Fruit fly (Drosophila melanogaster) ovary, adult (tissue): ENCODE measurements around the gene CG3104.
A peak's percentile ranks its signal among the peaks of the same experiment; 100 is the strongest.

Experiments used
- CG17801 ChIP-seq: fragments of 200-800 bp; optimal IDR thresholded peaks from 2 replicates; lab custom pipeline; 2019; ENCODE audit warnings: missing biosample characterization, mild to moderate bottlenecking, missing genetic modification characterization, moderate library complexity; ENCODE audit not compliant: partially characterized antibody

The CG3104 gene

dm6 chr2L:2855773-2856615 is at the start of gene CG3104, which contains the start of gene RpS21:
TSS of gene CG3104 (minus strand) at chr2L:2855778.
TSS of gene RpS21 (plus strand) at chr2L:2856070.
- TF ChIP-seq CG17801 (GFP tag; lab: Kevin White, UChicago) = peak; percentile 74

- peak; percentile 95 for TF ChIP-seq CG17801 (GFP tag; lab: Kevin White, UChicago)
Measured at dm6 chr2L:2905051-2905446, 49.5 kb upstream of the CG3104 start.

- TF ChIP-seq CG17801 (GFP tag; lab: Kevin White, UChicago) = no peak
Measured at dm6 chr2L:2904316-2905050, 48.9 kb upstream of the CG3104 start.

dm6 chr2L:2903649-2904048 is 48.1 kb upstream of the CG3104 start:
- TF ChIP-seq CG17801 (GFP tag; lab: Kevin White, UChicago) = no peak

dm6 chr2L:2901445-2901844 is 45.9 kb upstream of the CG3104 start:
- TF ChIP-seq CG17801 (GFP tag; lab: Kevin White, UChicago) = no peak

- no peak for TF ChIP-seq CG17801 (GFP tag; lab: Kevin White, UChicago)
Measured at dm6 chr2L:2900392-2901028, 44.9 kb upstream of the CG3104 start.

dm6 chr2L:2898247-2898646 is 42.7 kb upstream of the CG3104 start:
- TF ChIP-seq CG17801 (GFP tag; lab: Kevin White, UChicago) = no peak

- TF ChIP-seq CG17801 (GFP tag; lab: Kevin White, UChicago) = no peak
Measured at dm6 chr2L:2897710-2898109, 42.1 kb upstream of the CG3104 start.

- no peak for TF ChIP-seq CG17801 (GFP tag; lab: Kevin White, UChicago)
Measured at dm6 chr2L:2897024-2897549, 41.5 kb upstream of the CG3104 start.

- TF ChIP-seq CG17801 (GFP tag; lab: Kevin White, UChicago) = no peak
Measured at dm6 chr2L:2894356-2894755, 38.8 kb upstream of the CG3104 start.

dm6 chr2L:2891200-2891599 is 35.6 kb upstream of the CG3104 start:
- TF ChIP-seq CG17801 (GFP tag; lab: Kevin White, UChicago) = no peak

dm6 chr2L:2888859-2889443 is 33.4 kb upstream of the CG3104 start:
- no peak for TF ChIP-seq CG17801 (GFP tag; lab: Kevin White, UChicago)

dm6 chr2L:2887760-2888600 is 32.4 kb upstream of the CG3104 start:
- no peak for TF ChIP-seq CG17801 (GFP tag; lab: Kevin White, UChicago)
